5 worm cellular contexts compared by ENCODE assay signal in the genomic region with DNA sequence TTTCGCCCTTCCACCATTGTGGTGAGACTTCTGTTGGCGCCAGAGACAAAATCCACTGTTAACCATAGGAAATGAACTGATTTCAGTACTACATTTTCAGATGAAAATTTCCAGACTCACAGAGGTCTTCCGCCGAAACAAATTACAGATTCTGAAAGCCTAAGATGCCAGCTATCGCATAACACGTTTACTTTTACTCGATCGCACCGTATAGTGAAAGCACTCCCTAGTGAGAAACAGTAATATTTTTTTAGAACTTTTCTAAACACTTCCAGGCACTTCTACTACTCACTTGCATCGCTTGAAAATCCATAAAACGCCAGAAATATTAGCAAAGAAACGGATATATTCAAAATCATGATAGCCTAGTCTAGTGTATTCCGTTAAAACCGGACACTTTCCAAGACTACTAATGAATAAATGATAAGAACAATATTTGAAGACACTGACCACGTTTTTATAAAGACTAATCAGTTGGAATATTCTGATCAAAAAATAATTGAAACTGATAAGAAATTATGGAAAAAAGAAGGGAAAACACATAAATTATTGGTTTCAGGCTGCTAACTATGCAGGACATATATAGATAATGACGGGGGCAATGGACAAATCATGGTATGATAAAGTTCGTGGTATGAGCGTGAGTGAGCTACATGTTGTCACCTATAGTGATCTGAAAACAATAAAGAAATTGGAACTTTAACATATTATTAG.
TF ChIP-seq lines count a peak whose summit lies in the region.
"Not testable (repeated sequence)": the region's sequence is repeated elsewhere in the genome, so short reads cannot be mapped to it uniquely, and the experiment has no call there.

Gene gba-4 (minus strand): TSS at position 418 of the 714 bp plus-strand sequence.

TF ChIP-seq in whole organism, L1 larva, 84 proteins besides CTCF, POLR2A, EP300 and RAD21:
- TF ChIP-seq elt-2 (tag; optimal IDR thresholded peaks at IDR 0.05; lab: Kevin White, UChicago): peak; percentile 78
TF ChIP-seq in whole organism, L1 larva: peak in this region for 1; not testable (repeated sequence) for 83.

TF ChIP-seq in whole organism, L2 larva, 48 proteins besides CTCF, POLR2A, EP300 and RAD21:
- TF ChIP-seq fos-1 (tag; optimal IDR thresholded peaks at IDR 0.05; lab: Kevin White, UChicago): peak; percentile 68
TF ChIP-seq in whole organism, L2 larva: peak in this region for 1; not testable (repeated sequence) for 47.

TF ChIP-seq in whole organism, L3 larva, 47 proteins besides CTCF, POLR2A, EP300 and RAD21:
- TF ChIP-seq elt-2 (tag; optimal IDR thresholded peaks at IDR 0.05; lab: Kevin White, UChicago) (peak; percentile 81), pqm-1 (tag; optimal IDR thresholded peaks at IDR 0.05; lab: Kevin White, UChicago) (peak; percentile 42)

TF ChIP-seq in whole organism, L4 larva, 104 proteins besides CTCF, POLR2A, EP300 and RAD21:
- peak; percentile 74 for TF ChIP-seq dve-1 (tag; optimal IDR thresholded peaks at IDR 0.05; lab: Kevin White, UChicago; ENCODE audit: insufficient read depth)
- not testable (repeated sequence) for TF ChIP-seq daf-16 (GFP tag; optimal IDR thresholded peaks at IDR 0.05; lab: Kevin White, UChicago)
- peak; percentile 40 for TF ChIP-seq daf-16 (tag; optimal IDR thresholded peaks at IDR 0.05; lab: Kevin White, UChicago)
- peak; percentile 35 for TF ChIP-seq nhr-28 (tag; optimal IDR thresholded peaks at IDR 0.05; lab: Kevin White, UChicago)
- TF ChIP-seq dmd-6 (GFP tag; IDR thresholded peaks at IDR 0.05; lab: Robert Waterston, UW): peak; percentile 62
- TF ChIP-seq hlh-11 (tag; optimal IDR thresholded peaks at IDR 0.05; lab: Kevin White, UChicago): peak; percentile 30
- peak; percentile 84 for TF ChIP-seq pqm-1 (tag; optimal IDR thresholded peaks at IDR 0.05; lab: Kevin White, UChicago)
- peak; percentile 83 for TF ChIP-seq aha-1 (tag; lab: Kevin White, UChicago)

TF ChIP-seq in whole organism, young adult, 124 proteins besides CTCF, POLR2A, EP300 and RAD21:
- TF ChIP-seq snpc-4 (GFP tag; optimal IDR thresholded peaks at IDR 0.05; lab: Kevin White, UChicago); rpc-1 (optimal IDR thresholded peaks at IDR 0.05; lab: Kevin White, UChicago): not testable (repeated sequence)
- TF ChIP-seq snpc-4 (tag; optimal IDR thresholded peaks at IDR 0.05; lab: Kevin White, UChicago) (peak in 1 of 4 experiments; percentile 35), rpc-1 (tag; optimal IDR thresholded peaks at IDR 0.05; lab: Kevin White, UChicago) (peak; percentile 42), nhr-80 (tag; optimal IDR thresholded peaks at IDR 0.05; lab: Kevin White, UChicago) (peak; percentile 72), tbp1 (GFP tag; optimal IDR thresholded peaks at IDR 0.05; lab: Kevin White, UChicago) (peak; percentile 75), B0261.1 (tag; optimal IDR thresholded peaks at IDR 0.05; lab: Kevin White, UChicago) (peak; percentile 51)
